Fruit fly (Drosophila melanogaster): ENCODE results near the gene CG7600.

Gene CG7600

dm6 chr3L:11173049-11173564 lies 37.5 kb upstream of the CG7600 start, which contains the start of gene CG14142 (continued):
- TF ChIP-seq Xrp1 (GFP tag; IDR thresholded peaks at IDR 0.05): 0 out of 2 replicates have a peak, but pooled peaks have one; percentile 10
- TF ChIP-seq sens-2 (GFP tag; IDR thresholded peaks at IDR 0.05): no peak
- peak; percentile 35 for TF ChIP-seq CG7372 (GFP tag; IDR thresholded peaks at IDR 0.05)
- no peak for TF ChIP-seq CG10274 (GFP tag; optimal IDR thresholded peaks at IDR 0.05)
- no peak for TF ChIP-seq vnd (GFP tag; IDR thresholded peaks at IDR 0.05; ENCODE audit: partially characterized antibody)
- no peak for TF ChIP-seq gro (GFP tag; optimal IDR thresholded peaks at IDR 0.05)
- TF ChIP-seq twi (tag; optimal IDR thresholded peaks at IDR 0.05): no peak
- TF ChIP-seq tgo (GFP tag; IDR thresholded peaks at IDR 0.05): no peak
- TF ChIP-seq CG30020 (tag; optimal IDR thresholded peaks at IDR 0.05): no peak
- TF ChIP-seq HLH3B (GFP tag; IDR thresholded peaks at IDR 0.05): 0 out of 2 replicates have a peak, but pooled peaks have one; percentile 6

dm6 chr3L:11182994-11183393 lies 27.6 kb upstream of the CG7600 start:
- TF ChIP-seq exex (tag; optimal IDR thresholded peaks at IDR 0.05) (peak; percentile 59), CG9932 (GFP tag; IDR thresholded peaks at IDR 0.05) (no peak), Ptx1 (GFP tag; IDR thresholded peaks at IDR 0.05) (no peak), NfI (GFP tag; optimal IDR thresholded peaks at IDR 0.05) (no peak), CG6813 (GFP tag; optimal IDR thresholded peaks at IDR 0.05) (no peak), CG34376 (GFP tag; optimal IDR thresholded peaks at IDR 0.05) (no peak), Chrac-16 (GFP tag; optimal IDR thresholded peaks at IDR 0.05) (no peak), CG9876 (GFP tag; optimal IDR thresholded peaks at IDR 0.05) (no peak), Hr39 (optimal IDR thresholded peaks at IDR 0.05) (no peak), BtbVII (GFP tag; optimal IDR thresholded peaks at IDR 0.05) (no peak), mirr (GFP tag; optimal IDR thresholded peaks at IDR 0.05) (peak; percentile 79), CG6854 (GFP tag; optimal IDR thresholded peaks at IDR 0.05) (no peak)

- TF ChIP-seq Mrtf (GFP tag; IDR thresholded peaks at IDR 0.05): 0 out of 3 replicates have a peak, but pooled peaks have one; percentile 10
- TF ChIP-seq mirr (GFP tag; optimal IDR thresholded peaks at IDR 0.05): peak; percentile 61
- peak; percentile 76 for TF ChIP-seq crol (GFP tag; IDR thresholded peaks at IDR 0.05)
- no peak for TF ChIP-seq nau (GFP tag; optimal IDR thresholded peaks at IDR 0.05)
- peak; percentile 2 for TF ChIP-seq sug (tag; optimal IDR thresholded peaks at IDR 0.05)
These were observed 26.6 kb upstream of the CG7600 start for dm6 chr3L:11183965-11184364.

- no peak for TF ChIP-seq CG8924 (tag; optimal IDR thresholded peaks at IDR 0.05)
- TF ChIP-seq Fer1 (GFP tag; optimal IDR thresholded peaks at IDR 0.05): no peak
- no peak for TF ChIP-seq CG10462 (GFP tag; optimal IDR thresholded peaks at IDR 0.05)
- TF ChIP-seq pros (GFP tag; optimal IDR thresholded peaks at IDR 0.05): no peak
- TF ChIP-seq vvl (GFP tag; IDR thresholded peaks at IDR 0.05): no peak
- no peak for TF ChIP-seq CG11093 (GFP tag; IDR thresholded peaks at IDR 0.05)
- no peak for TF ChIP-seq CG18764 (GFP tag; optimal IDR thresholded peaks at IDR 0.05)
- TF ChIP-seq CG8765 (GFP tag; IDR thresholded peaks at IDR 0.05): no peak
- no peak for TF ChIP-seq trh (GFP tag; optimal IDR thresholded peaks at IDR 0.05)
- no peak for TF ChIP-seq Dll (GFP tag; IDR thresholded peaks at IDR 0.05; ENCODE audit: partially characterized antibody)
- TF ChIP-seq CG30020 (tag; optimal IDR thresholded peaks at IDR 0.05): no peak
- TF ChIP-seq mld (GFP tag; IDR thresholded peaks at IDR 0.05; ENCODE audit: partially characterized antibody): no peak
- TF ChIP-seq Doc2 (GFP tag; IDR thresholded peaks at IDR 0.05): no peak
- TF ChIP-seq NfI (GFP tag; optimal IDR thresholded peaks at IDR 0.05): no peak
- TF ChIP-seq pho (GFP tag; optimal IDR thresholded peaks at IDR 0.05): no peak
- no peak for TF ChIP-seq CG6683 (GFP tag; optimal IDR thresholded peaks at IDR 0.05)
- no peak for TF ChIP-seq HLHmδ (GFP tag; optimal IDR thresholded peaks at IDR 0.05)
- no peak for TF ChIP-seq Chrac-16 (GFP tag; optimal IDR thresholded peaks at IDR 0.05)
These were observed 23.8 kb upstream of the CG7600 start for dm6 chr3L:11186768-11187167.
